Worm (Caenorhabditis elegans) whole organism, midembryonic: ENCODE data around the gene F40G9.12.

Experiments
- cog-1 ChIP-seq: sonication (generic microtip); optimal IDR thresholded peaks from 2 replicates; lab custom pipeline; 2016; ENCODE audit warnings: missing genetic modification characterization, missing compliant biosample characterization
- flt-1 ChIP-seq: fragments of 200-800 bp; sonication (Bioruptor generic); IDR thresholded peaks from 2 replicates; pipeline ENCODE4 v1.3.6; 2022; ENCODE audit warnings: missing genetic modification characterization, missing compliant biosample characterization
- klf-2 ChIP-seq: fragments of 200-800 bp; sonication (Bioruptor generic); conservative IDR thresholded peaks from 2 replicates; pipeline ENCODE4 v1.3.6; 2022; ENCODE audit warnings: missing genetic modification reagents, missing genetic modification characterization, missing compliant biosample characterization

DNA sequence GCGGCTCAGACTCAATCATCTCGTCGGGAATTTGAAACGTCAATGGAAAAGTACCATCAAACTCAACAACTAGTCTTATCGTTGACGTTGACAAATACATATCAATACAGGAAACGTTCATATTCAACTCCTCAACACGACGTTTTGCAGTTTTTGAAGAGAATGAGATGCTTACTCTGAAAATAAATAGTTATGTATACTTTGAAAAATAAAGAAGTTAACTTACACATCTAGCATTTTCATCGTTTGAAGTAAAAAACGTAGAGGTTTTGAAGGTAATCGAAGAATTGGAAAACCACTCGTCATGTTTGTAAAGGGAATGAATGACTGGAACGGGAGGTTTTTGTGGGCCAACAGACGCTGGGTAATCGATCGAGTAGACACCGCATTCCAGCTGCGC lies 30.7 kb upstream of the F40G9.12 start, which contains the start of gene fbxb-81:
- TF ChIP-seq flt-1 (GFP tag; lab: Robert Waterston, UW) (no peak), klf-2 (no peak), cog-1 (tag; lab: Kevin White, UChicago) (no peak)
